Worm (Caenorhabditis elegans): ENCODE results near the gene znf-622.

ce11 chrIII:6367712-6368111 lies 13.7 kb upstream of the znf-622 start, which contains the start of the genes C56G2.15 and thoc-2:
- TF ChIP-seq ama-1 (optimal IDR thresholded peaks at IDR 0.05): no peak
- TF ChIP-seq lin-11 (tag; optimal IDR thresholded peaks at IDR 0.05): no peak
- TF ChIP-seq ceh-30 (tag; optimal IDR thresholded peaks at IDR 0.05): no peak
- TF ChIP-seq K02D7.2 (tag; optimal IDR thresholded peaks at IDR 0.05): no peak
- peak; percentile 38 for TF ChIP-seq C08G9.2 (tag; optimal IDR thresholded peaks at IDR 0.05)
- TF ChIP-seq ceh-9 (tag; optimal IDR thresholded peaks at IDR 0.05): no peak
- no peak for TF ChIP-seq odd-2 (tag; optimal IDR thresholded peaks at IDR 0.05)
- TF ChIP-seq lim-6 (tag; optimal IDR thresholded peaks at IDR 0.05): no peak
- no peak for TF ChIP-seq pag-3 (tag; optimal IDR thresholded peaks at IDR 0.05; ENCODE audit: borderline replicate concordance)

Measured in whole organism, late embryonic.